Worm (Caenorhabditis elegans) whole organism, L3 larva: Measurements from ENCODE around the gene rpac-19.

Experiments used
- R02D3.7 ChIP-seq: fragments of 150-350 bp; optimal IDR thresholded peaks from 2 replicates; lab custom pipeline; 2014; ENCODE audit warnings: missing biosample characterization, missing genetic modification characterization
- ZK546.5 ChIP-seq: sonication (generic microtip); optimal IDR thresholded peaks from 2 replicates; lab custom pipeline; 2017; ENCODE audit warnings: missing biosample characterization, missing genetic modification characterization
- aly-2 ChIP-seq: fragments of 150-350 bp; optimal IDR thresholded peaks from 2 replicates; lab custom pipeline; 2014; ENCODE audit warnings: missing biosample characterization, missing genetic modification characterization
- ama-1 ChIP-seq: fragments of 150-350 bp; optimal IDR thresholded peaks from 2 replicates; lab custom pipeline; 2018
- ceh-16 ChIP-seq: sonication (generic microtip); optimal IDR thresholded peaks from 2 replicates; lab custom pipeline; 2017; ENCODE audit warnings: missing biosample characterization, missing genetic modification characterization
- ceh-28 ChIP-seq: fragments of 150-350 bp; optimal IDR thresholded peaks from 2 replicates; lab custom pipeline; 2014; ENCODE audit warnings: missing biosample characterization, missing genetic modification reagents, missing genetic modification characterization
- ceh-82 ChIP-seq: fragments of 150-350 bp; optimal IDR thresholded peaks from 2 replicates; lab custom pipeline; 2014; ENCODE audit warnings: missing biosample characterization, missing genetic modification characterization
- ceh-9 ChIP-seq: sonication (generic microtip); optimal IDR thresholded peaks from 2 replicates; lab custom pipeline; 2018; ENCODE audit warnings: missing biosample characterization, missing genetic modification characterization
- daf-12 ChIP-seq: fragments of 150-350 bp; optimal IDR thresholded peaks from 2 replicates; lab custom pipeline; 2014; ENCODE audit warnings: missing biosample characterization, missing genetic modification reagents, missing genetic modification characterization
- egl-27 ChIP-seq: sonication (generic microtip); optimal IDR thresholded peaks from 4 replicates; lab custom pipeline; 2017; ENCODE audit warnings: missing biosample characterization, missing genetic modification reagents, missing genetic modification characterization
- elt-1 ChIP-seq: fragments of 150-350 bp; optimal IDR thresholded peaks from 2 replicates; lab custom pipeline; 2014; ENCODE audit warnings: missing biosample characterization, missing genetic modification characterization
- elt-2 ChIP-seq: sonication (generic microtip); optimal IDR thresholded peaks from 2 replicates; lab custom pipeline; 2016; ENCODE audit warnings: missing genetic modification reagents, mild to moderate bottlenecking, missing genetic modification characterization, missing compliant biosample characterization
- elt-3 ChIP-seq, 3 experiments: fragments of 150-350 bp in 1 of 3; sonication (generic microtip) in 2 of 3; optimal IDR thresholded peaks; 2 replicates in 2 of 3; 4 replicates in 1 of 3; lab custom pipeline; 2014 to 2017; ENCODE audit warnings: missing biosample characterization in 3 of 3, missing genetic modification characterization in 3 of 3
- fkh-10 ChIP-seq: sonication (generic microtip); optimal IDR thresholded peaks from 2 replicates; lab custom pipeline; 2017; ENCODE audit warnings: missing biosample characterization, missing genetic modification reagents, missing genetic modification characterization
- fkh-2 ChIP-seq: fragments of 150-350 bp; optimal IDR thresholded peaks from 2 replicates; lab custom pipeline; 2014; ENCODE audit warnings: missing biosample characterization, missing genetic modification reagents, missing genetic modification characterization
- hmg-11 ChIP-seq: sonication (generic microtip); optimal IDR thresholded peaks from 2 replicates; lab custom pipeline; 2016; ENCODE audit warnings: missing genetic modification characterization, missing compliant biosample characterization
- jun-1 ChIP-seq: fragments of 150-350 bp; optimal IDR thresholded peaks from 2 replicates; lab custom pipeline; 2014; ENCODE audit warnings: missing biosample characterization, missing genetic modification reagents, missing genetic modification characterization
- lin-39 ChIP-seq: fragments of 150-350 bp; optimal IDR thresholded peaks from 2 replicates; lab custom pipeline; 2018; ENCODE audit warnings: missing biosample characterization, missing genetic modification reagents, missing genetic modification characterization
- lsy-12 ChIP-seq: sonication (generic microtip); optimal IDR thresholded peaks from 2 replicates; lab custom pipeline; 2016; ENCODE audit warnings: mild to moderate bottlenecking, missing genetic modification characterization, missing compliant biosample characterization
- mdl-1 ChIP-seq: fragments of 150-350 bp; optimal IDR thresholded peaks from 2 replicates; lab custom pipeline; 2014; ENCODE audit warnings: missing biosample characterization, missing genetic modification characterization
- nhr-11 ChIP-seq: fragments of 150-350 bp; optimal IDR thresholded peaks from 2 replicates; lab custom pipeline; 2014; ENCODE audit warnings: missing biosample characterization, missing genetic modification characterization
- nhr-12 ChIP-seq: fragments of 150-350 bp; optimal IDR thresholded peaks from 2 replicates; lab custom pipeline; 2014; ENCODE audit warnings: missing biosample characterization, missing genetic modification characterization
- nhr-237 ChIP-seq: fragments of 150-350 bp; optimal IDR thresholded peaks from 2 replicates; lab custom pipeline; 2014; ENCODE audit warnings: missing biosample characterization, missing genetic modification characterization
- nhr-25 ChIP-seq: sonication (generic microtip); optimal IDR thresholded peaks from 2 replicates; lab custom pipeline; 2017; ENCODE audit warnings: missing biosample characterization, missing genetic modification characterization
- nhr-43 ChIP-seq: sonication (generic microtip); optimal IDR thresholded peaks from 2 replicates; lab custom pipeline; 2016; ENCODE audit warnings: mild to moderate bottlenecking, missing genetic modification characterization, missing compliant biosample characterization; ENCODE audit not compliant: poor library complexity, severe bottlenecking
- nhr-67 ChIP-seq: fragments of 150-350 bp; optimal IDR thresholded peaks from 2 replicates; lab custom pipeline; 2014; ENCODE audit warnings: missing biosample characterization, missing genetic modification characterization
- nhr-76 ChIP-seq: fragments of 150-350 bp; sonication (generic microtip); optimal IDR thresholded peaks from 5 replicates; lab custom pipeline; 2014; ENCODE audit warnings: missing biosample characterization, missing genetic modification characterization
- pha-4 ChIP-seq: fragments of 150-350 bp; optimal IDR thresholded peaks from 2 replicates; lab custom pipeline; 2014; ENCODE audit warnings: missing biosample characterization, missing genetic modification reagents, missing genetic modification characterization
- pqm-1 ChIP-seq: fragments of 150-350 bp; optimal IDR thresholded peaks from 2 replicates; lab custom pipeline; 2017; ENCODE audit warnings: missing biosample characterization, missing genetic modification characterization, inconsistent platforms
- sea-2 ChIP-seq: fragments of 150-350 bp; sonication (generic microtip); optimal IDR thresholded peaks from 4 replicates; lab custom pipeline; 2014; ENCODE audit warnings: missing biosample characterization, missing genetic modification reagents, missing genetic modification characterization
- skn-1 ChIP-seq: fragments of 150-350 bp; optimal IDR thresholded peaks from 2 replicates; lab custom pipeline; 2014; ENCODE audit warnings: missing biosample characterization, missing genetic modification characterization
- snpc-4 ChIP-seq: fragments of 150-350 bp; optimal IDR thresholded peaks from 2 replicates; lab custom pipeline; 2014; ENCODE audit warnings: missing biosample characterization, missing genetic modification characterization
- tbx-2 ChIP-seq: sonication (generic microtip); optimal IDR thresholded peaks from 2 replicates; lab custom pipeline; 2016; ENCODE audit warnings: mild to moderate bottlenecking, missing genetic modification characterization, missing compliant biosample characterization
- unc-39 ChIP-seq: sonication (generic microtip); optimal IDR thresholded peaks from 4 replicates; lab custom pipeline; 2017; ENCODE audit warnings: missing biosample characterization, missing genetic modification characterization
- unc-62 ChIP-seq: fragments of 150-350 bp; sonication (generic microtip); optimal IDR thresholded peaks from 4 replicates; lab custom pipeline; 2014; ENCODE audit warnings: missing biosample characterization, missing genetic modification reagents, missing genetic modification characterization

Gene rpac-19

ce11 chrIII:9598168-9598567, 31.5 kb downstream of the rpac-19 start, which contains the start of gene F58A4.1:
Gene F58A4.1, plus strand, starts transcription at chrIII:9598468.
- TF ChIP-seq mdl-1 (tag; lab: Kevin White, UChicago) (no peak), skn-1 (tag; lab: Kevin White, UChicago) (no peak), unc-62 (no peak), elt-2 (tag; lab: Kevin White, UChicago) (no peak), lin-39 (no peak), ceh-28 (tag; lab: Kevin White, UChicago) (no peak), R02D3.7 (no peak), nhr-11 (tag; lab: Kevin White, UChicago) (no peak), ZK546.5 (tag; lab: Kevin White, UChicago) (no peak)

ce11 chrIII:9597044-9597443, 32.6 kb downstream of the rpac-19 start, which contains the start of gene C48B4.12:
Gene C48B4.12, plus strand, starts transcription at chrIII:9597344.
- TF ChIP-seq egl-27 (no peak), nhr-25 (tag; lab: Kevin White, UChicago) (no peak), hmg-11 (tag; lab: Kevin White, UChicago) (no peak), elt-2 (tag; lab: Kevin White, UChicago) (no peak)

ce11 chrIII:9595563-9595962, 34.1 kb downstream of the rpac-19 start, which contains the start of gene rom-2:
Gene rom-2, minus strand, starts transcription at chrIII:9595663.
- TF ChIP-seq nhr-67 (no peak), elt-3 (tag; optimal IDR thresholded peaks at IDR 0.05; lab: Kevin White, UChicago) (no peak), ceh-9 (tag; lab: Kevin White, UChicago) (no peak), unc-62 (no peak), ceh-82 (tag; lab: Kevin White, UChicago) (no peak), skn-1 (tag; lab: Kevin White, UChicago) (no peak), lin-39 (no peak), R02D3.7 (no peak), unc-39 (tag; lab: Kevin White, UChicago) (no peak), ceh-16 (tag; lab: Kevin White, UChicago) (no peak), daf-12 (tag; lab: Kevin White, UChicago) (no peak), ama-1 (lab: Kevin White, UChicago) (no peak), elt-2 (tag; lab: Kevin White, UChicago) (no peak), aly-2 (tag; lab: Kevin White, UChicago) (no peak)
- TF ChIP-seq, all 47 proteins: peak for 0

ce11 chrIII:9592118-9592517, 37.6 kb downstream of the rpac-19 start, which contains the start of gene acox-1.5:
Gene acox-1.5, minus strand, starts transcription at chrIII:9592192.
- TF ChIP-seq ceh-16 (tag; lab: Kevin White, UChicago) (no peak), snpc-4 (tag; lab: Kevin White, UChicago) (no peak), daf-12 (tag; lab: Kevin White, UChicago) (no peak), ceh-9 (tag; lab: Kevin White, UChicago) (no peak), pqm-1 (tag; lab: Kevin White, UChicago) (peak; percentile 84), nhr-67 (no peak), elt-2 (tag; lab: Kevin White, UChicago) (peak; percentile 80), jun-1 (tag; lab: Kevin White, UChicago) (peak; percentile 36), tbx-2 (no peak), pha-4 (tag; lab: Kevin White, UChicago) (no peak), sea-2 (GFP tag; lab: Kevin White, UChicago) (no peak), nhr-12 (no peak), nhr-237 (no peak), lsy-12 (tag; lab: Kevin White, UChicago) (no peak), nhr-25 (tag; lab: Kevin White, UChicago) (no peak), fkh-10 (GFP tag; lab: Kevin White, UChicago) (no peak), nhr-43 (tag; lab: Kevin White, UChicago) (no peak), mdl-1 (tag; lab: Kevin White, UChicago) (no peak), unc-39 (tag; lab: Kevin White, UChicago) (no peak), fkh-2 (tag; lab: Kevin White, UChicago) (no peak), lin-39 (no peak), nhr-76 (no peak), ceh-28 (tag; lab: Kevin White, UChicago) (no peak)
- TF ChIP-seq, all 47 proteins: peak for 3

- TF ChIP-seq elt-1 (no peak), pqm-1 (tag; lab: Kevin White, UChicago) (peak; percentile 87), pha-4 (tag; lab: Kevin White, UChicago) (peak; percentile 22), nhr-76 (no peak), ceh-28 (tag; lab: Kevin White, UChicago) (no peak), elt-2 (tag; lab: Kevin White, UChicago) (peak; percentile 93), unc-39 (tag; lab: Kevin White, UChicago) (no peak), jun-1 (tag; lab: Kevin White, UChicago) (peak; percentile 34)
These were observed 39.5 kb downstream of the rpac-19 start for ce11 chrIII:9590212-9590611.
